Worm (Caenorhabditis elegans) whole organism, L3 larva: ENCODE measurements around the gene D2089.8.

Source experiments
- nhr-12 ChIP-seq: fragments of 150-350 bp; optimal IDR thresholded peaks from 2 replicates; lab custom pipeline; 2014; ENCODE audit warnings: missing biosample characterization, missing genetic modification characterization
- nhr-237 ChIP-seq: fragments of 150-350 bp; optimal IDR thresholded peaks from 2 replicates; lab custom pipeline; 2014; ENCODE audit warnings: missing biosample characterization, missing genetic modification characterization
- nhr-76 ChIP-seq: fragments of 150-350 bp; sonication (generic microtip); optimal IDR thresholded peaks from 5 replicates; lab custom pipeline; 2014; ENCODE audit warnings: missing biosample characterization, missing genetic modification characterization
- ztf-11 ChIP-seq: fragments of 150-350 bp; optimal IDR thresholded peaks from 2 replicates; lab custom pipeline; 2014; ENCODE audit warnings: missing biosample characterization, missing genetic modification characterization

DNA sequence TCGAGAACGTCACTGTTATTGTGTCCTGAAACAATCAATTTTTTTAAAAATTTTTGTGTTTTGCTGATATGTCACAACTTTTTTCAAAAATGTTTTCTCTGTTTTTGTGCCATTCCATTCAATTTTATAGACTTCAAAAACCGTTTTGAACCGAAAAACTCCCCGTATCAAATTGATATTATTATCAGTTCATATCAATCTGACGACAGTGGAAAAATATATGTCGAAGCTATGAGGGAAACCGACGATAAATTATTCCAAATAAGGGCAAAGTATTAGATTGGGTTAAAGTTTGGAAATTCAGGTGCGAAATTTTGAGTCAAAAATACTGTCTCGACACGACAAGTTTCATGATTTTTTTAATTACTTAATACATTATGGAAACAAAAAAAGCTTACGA lies 6.2 kb downstream of the D2089.8 start:
- TF ChIP-seq nhr-76, result no peak
- TF ChIP-seq nhr-237 (tag; lab: Kevin White, UChicago), result no peak
- no peak for TF ChIP-seq nhr-12 (tag; lab: Kevin White, UChicago)
- TF ChIP-seq ztf-11 (tag; lab: Kevin White, UChicago), result no peak
